Fruit fly (Drosophila melanogaster): ENCODE measurements around the gene CG12003.
A peak's percentile ranks its signal among the peaks of the same experiment; 100 is the strongest.

Gene CG12003

DNA sequence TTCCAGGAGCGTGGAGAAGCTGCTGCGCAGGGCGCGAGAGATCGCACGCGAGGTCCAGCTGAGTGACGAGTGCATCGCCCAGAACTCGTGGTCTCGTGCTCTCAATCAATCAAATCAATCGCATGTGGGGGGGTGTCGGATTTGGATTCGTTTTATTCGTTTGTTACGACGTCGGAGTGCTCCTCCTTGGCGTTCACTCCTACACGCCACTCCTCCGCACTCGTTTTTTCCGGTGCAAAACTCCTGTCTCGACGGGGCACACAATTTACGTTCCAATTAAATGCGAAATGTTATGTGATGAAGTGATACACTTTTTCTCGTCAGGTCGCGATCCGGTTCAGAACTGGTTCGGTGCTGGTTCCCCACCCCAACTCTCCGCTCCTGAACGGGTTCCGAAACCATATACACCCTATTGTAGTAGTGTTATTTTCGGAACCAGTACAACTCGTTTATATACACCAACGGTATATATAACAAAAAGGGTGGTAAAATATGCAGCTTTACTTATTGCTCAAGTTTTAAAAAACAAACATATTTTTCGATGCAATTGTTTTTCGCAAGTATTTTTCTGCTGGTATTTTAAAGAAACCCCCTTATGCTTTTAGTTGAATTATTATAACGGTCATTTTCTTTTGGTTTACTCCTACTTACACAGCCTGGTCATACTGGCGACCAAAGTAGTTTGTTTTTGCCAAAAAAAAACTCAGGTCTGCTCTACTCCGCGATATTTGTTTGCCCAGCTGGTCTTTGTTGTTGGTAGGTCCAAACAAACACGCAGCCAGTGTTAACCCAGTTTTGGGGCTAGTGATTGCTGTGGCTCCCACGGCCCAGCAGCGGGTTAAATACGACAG lies 28.5 kb upstream of the CG12003 start, which contains the start of the genes CG12091 and pns (continued):
- peak; percentile 71 for TF ChIP-seq ems (GFP tag; optimal IDR thresholded peaks at IDR 0.05)
- TF ChIP-seq rib (GFP tag; IDR thresholded peaks at IDR 0.05): no peak
- peak; percentile 90 for TF ChIP-seq CG10267 (tag; optimal IDR thresholded peaks at IDR 0.05)
- TF ChIP-seq CG7839 (tag; optimal IDR thresholded peaks at IDR 0.05): peak; percentile 74
- peak; percentile 70 for TF ChIP-seq BtbVII (GFP tag; optimal IDR thresholded peaks at IDR 0.05)
- peak; percentile 62 for TF ChIP-seq az2 (GFP tag; optimal IDR thresholded peaks at IDR 0.05)
- TF ChIP-seq Atf3 (GFP tag; optimal IDR thresholded peaks at IDR 0.05): peak; percentile 41
- TF ChIP-seq Taf1 (GFP tag; IDR thresholded peaks at IDR 0.05): 0 out of 2 replicates have a peak, but pooled peaks have one; percentile 30
- peak; percentile 67 for TF ChIP-seq Sry-δ (GFP tag; optimal IDR thresholded peaks at IDR 0.05)
- peak; percentile 32; the same call in 1 of the 2 replicates for TF ChIP-seq CG6272 (GFP tag; IDR thresholded peaks at IDR 0.05)
- TF ChIP-seq ab (GFP tag; optimal IDR thresholded peaks at IDR 0.05): no peak
- TF ChIP-seq CG32772 (GFP tag; IDR thresholded peaks at IDR 0.05): 0 out of 2 replicates have a peak, but pooled peaks have one; percentile 19
- TF ChIP-seq CG10321 (GFP tag; IDR thresholded peaks at IDR 0.05): peak; percentile 25; the same call in 1 of the 2 replicates
- TF ChIP-seq CG12071 (GFP tag; optimal IDR thresholded peaks at IDR 0.05): peak; percentile 57
- TF ChIP-seq caup (GFP tag; optimal IDR thresholded peaks at IDR 0.05; ENCODE audit: severe bottlenecking): peak; percentile 71
- no peak for TF ChIP-seq Gsc (GFP tag; IDR thresholded peaks at IDR 0.05)
- no peak for TF ChIP-seq hbn (GFP tag; IDR thresholded peaks at IDR 0.05; ENCODE audit: partially characterized antibody)
- TF ChIP-seq Abd-B (GFP tag; optimal IDR thresholded peaks at IDR 0.05): peak; percentile 55
- TF ChIP-seq HmgZ (tag; optimal IDR thresholded peaks at IDR 0.05): peak; percentile 37
- peak; percentile 71 for TF ChIP-seq lab (GFP tag; optimal IDR thresholded peaks at IDR 0.05)
- peak; percentile 79 for TF ChIP-seq Sin3A (optimal IDR thresholded peaks at IDR 0.05)
- TF ChIP-seq pho (GFP tag; optimal IDR thresholded peaks at IDR 0.05): peak; percentile 66
- peak; percentile 70 to 74 for TF ChIP-seq dpn (GFP tag; optimal IDR thresholded peaks at IDR 0.05)
- peak; percentile 11 for TF ChIP-seq ftz-f1 (GFP tag; optimal IDR thresholded peaks at IDR 0.05)
- no peak for TF ChIP-seq emc (GFP tag; optimal IDR thresholded peaks at IDR 0.05)
- peak; percentile 81 for TF ChIP-seq CG2712 (tag; optimal IDR thresholded peaks at IDR 0.05)
- TF ChIP-seq Spps (tag; optimal IDR thresholded peaks at IDR 0.05): peak; percentile 9
- no peak for TF ChIP-seq Oaz (GFP tag; IDR thresholded peaks at IDR 0.05)
- TF ChIP-seq ase (GFP tag; IDR thresholded peaks at IDR 0.05): no peak
- peak; percentile 39 for TF ChIP-seq Oli (tag; optimal IDR thresholded peaks at IDR 0.05)
- TF ChIP-seq CG6791 (GFP tag; IDR thresholded peaks at IDR 0.05; ENCODE audit: partially characterized antibody): peak; percentile 18; the same call in 1 of the 3 replicates
- no peak for TF ChIP-seq CG17912 (GFP tag; optimal IDR thresholded peaks at IDR 0.05)
- peak; percentile 56 for TF ChIP-seq scrt (GFP tag; optimal IDR thresholded peaks at IDR 0.05)
- TF ChIP-seq Nf-YA (GFP tag; IDR thresholded peaks at IDR 0.05): 0 out of 2 replicates have a peak, but pooled peaks have one; percentile 20
- TF ChIP-seq Sox102F (GFP tag; optimal IDR thresholded peaks at IDR 0.05): peak; percentile 68
- peak; percentile 56 for TF ChIP-seq onecut (GFP tag; IDR thresholded peaks at IDR 0.05)
- peak; percentile 54 for TF ChIP-seq NFAT (GFP tag; IDR thresholded peaks at IDR 0.05)
- TF ChIP-seq ind (GFP tag; optimal IDR thresholded peaks at IDR 0.05): peak; percentile 72
- TF ChIP-seq pzg (GFP tag; optimal IDR thresholded peaks at IDR 0.05): peak; percentile 96
- peak; percentile 76 for TF ChIP-seq CG2120 (GFP tag; optimal IDR thresholded peaks at IDR 0.05)
- TF ChIP-seq kni (GFP tag; optimal IDR thresholded peaks at IDR 0.05): peak; percentile 98
- peak; percentile 27; the same call in 1 of the 2 replicates for TF ChIP-seq cas (GFP tag; IDR thresholded peaks at IDR 0.05)
- TF ChIP-seq CG18619 (GFP tag; optimal IDR thresholded peaks at IDR 0.05): peak; percentile 44
- TF ChIP-seq CG4360 (GFP tag; IDR thresholded peaks at IDR 0.05): peak; percentile 18; the same call in 1 of the 2 replicates
- TF ChIP-seq CG14667 (GFP tag; IDR thresholded peaks at IDR 0.05): 0 out of 2 replicates have a peak, but pooled peaks have one; percentile 10
- peak; percentile 27 for TF ChIP-seq D19A (tag; optimal IDR thresholded peaks at IDR 0.05)
- peak; percentile 66 to 69 for TF ChIP-seq chif (GFP tag; optimal IDR thresholded peaks at IDR 0.05)
- peak; percentile 14 for TF ChIP-seq Neu2 (GFP tag; optimal IDR thresholded peaks at IDR 0.05; ENCODE audit: borderline replicate concordance)

All from whole organism, embryonic.